Worm (Caenorhabditis elegans) whole organism, L1 larva: ENCODE data around the gene chil-26.

Experiments used
- C34B4.2 ChIP-seq: sonication (generic microtip); optimal IDR thresholded peaks from 2 replicates; lab custom pipeline; 2017; ENCODE audit warnings: mild to moderate bottlenecking, missing genetic modification characterization, missing compliant biosample characterization
- aha-1 ChIP-seq: fragments of 150-350 bp; optimal IDR thresholded peaks from 2 replicates; lab custom pipeline; 2014; ENCODE audit warnings: missing biosample characterization, missing genetic modification characterization
- ama-1 ChIP-seq: fragments of 150-350 bp; optimal IDR thresholded peaks from 2 replicates; lab custom pipeline; 2014
- blmp-1 ChIP-seq: fragments of 150-350 bp; optimal IDR thresholded peaks from 2 replicates; lab custom pipeline; 2014; ENCODE audit warnings: missing biosample characterization, missing genetic modification characterization
- ceh-63 ChIP-seq: fragments of 200-800 bp; sonication (Bioruptor generic); optimal IDR thresholded peaks from 2 replicates; lab custom pipeline; 2018; ENCODE audit warnings: mild to moderate bottlenecking, missing genetic modification characterization, missing compliant biosample characterization
- ceh-8 ChIP-seq: fragments of 200-800 bp; sonication (Bioruptor generic); optimal IDR thresholded peaks from 2 replicates; lab custom pipeline; 2018; ENCODE audit warnings: mild to moderate bottlenecking, missing genetic modification characterization, moderate library complexity, missing compliant biosample characterization
- ceh-88 ChIP-seq: fragments of 200-800 bp; sonication (Bioruptor generic); IDR thresholded peaks from 2 replicates; pipeline ENCODE4 v1.3.6; 2022; ENCODE audit warnings: missing genetic modification characterization, missing compliant biosample characterization
- ces-1 ChIP-seq: fragments of 150-350 bp; optimal IDR thresholded peaks from 2 replicates; lab custom pipeline; 2014; ENCODE audit warnings: missing biosample characterization, missing genetic modification reagents, missing genetic modification characterization
- efl-1 ChIP-seq, 4 experiments: fragments of 150-350 bp; optimal IDR thresholded peaks in 3 of 4; peaks in 1 of 4; 1 replicate in 1 of 4; 2 replicates in 3 of 4; lab custom pipeline; 2014; ENCODE audit warnings: missing biosample characterization in 2 of 4, missing genetic modification characterization in 2 of 4, missing genetic modification reagents in 2 of 4
- efl-3 ChIP-seq: fragments of 200-800 bp; sonication (Bioruptor generic); optimal IDR thresholded peaks from 2 replicates; lab custom pipeline; 2018; ENCODE audit warnings: mild to moderate bottlenecking, missing genetic modification characterization, missing compliant biosample characterization
- ets-5 ChIP-seq: fragments of 200-800 bp; sonication (Bioruptor generic); IDR thresholded peaks from 2 replicates; pipeline ENCODE4 v1.3.6; 2022; ENCODE audit warnings: missing genetic modification characterization, missing compliant biosample characterization
- fkh-10 ChIP-seq: sonication (generic microtip); optimal IDR thresholded peaks from 2 replicates; lab custom pipeline; 2017; ENCODE audit warnings: missing biosample characterization, missing genetic modification reagents, missing genetic modification characterization
- fos-1 ChIP-seq: fragments of 150-350 bp; optimal IDR thresholded peaks from 2 replicates; lab custom pipeline; 2014; ENCODE audit warnings: missing biosample characterization, missing genetic modification characterization
- isw-1 ChIP-seq: fragments of 200-800 bp; sonication (Bioruptor generic); IDR thresholded peaks from 2 replicates; pipeline ENCODE4 v1.3.6; 2022; ENCODE audit warnings: missing genetic modification characterization, missing compliant biosample characterization
- jun-1 ChIP-seq: fragments of 150-350 bp; optimal IDR thresholded peaks from 2 replicates; lab custom pipeline; 2014; ENCODE audit warnings: missing biosample characterization, missing genetic modification reagents, missing genetic modification characterization
- lin-14 ChIP-seq: fragments of 200-800 bp; sonication (Bioruptor generic); optimal IDR thresholded peaks from 2 replicates; lab custom pipeline; 2018; ENCODE audit warnings: mild to moderate bottlenecking, missing genetic modification characterization, moderate library complexity, missing compliant biosample characterization
- lin-15B ChIP-seq: fragments of 150-350 bp; sonication (generic microtip); optimal IDR thresholded peaks from 3 replicates; lab custom pipeline; 2014; ENCODE audit warnings: missing biosample characterization, missing genetic modification characterization
- lin-35 ChIP-seq, 2 experiments: fragments of 150-350 bp; optimal IDR thresholded peaks; 2 replicates each; lab custom pipeline; 2014; ENCODE audit warnings: missing biosample characterization in 2 of 2, missing genetic modification characterization in 2 of 2, missing genetic modification reagents in 2 of 2
- lin-39 ChIP-seq: fragments of 150-350 bp; optimal IDR thresholded peaks from 2 replicates; lab custom pipeline; 2014; ENCODE audit warnings: missing biosample characterization, missing genetic modification reagents, missing genetic modification characterization
- lsy-2 ChIP-seq, 2 experiments: fragments of 150-350 bp; optimal IDR thresholded peaks; 2 replicates each; lab custom pipeline; 2014; ENCODE audit warnings: missing biosample characterization in 2 of 2, missing genetic modification characterization in 2 of 2
- mef-2 ChIP-seq: fragments of 150-350 bp; optimal IDR thresholded peaks from 2 replicates; lab custom pipeline; 2014; ENCODE audit warnings: missing biosample characterization, missing genetic modification characterization
- nhr-11 ChIP-seq: fragments of 150-350 bp; optimal IDR thresholded peaks from 2 replicates; lab custom pipeline; 2014; ENCODE audit warnings: missing biosample characterization, missing genetic modification characterization
- nhr-19 ChIP-seq: fragments of 200-800 bp; sonication (Bioruptor generic); conservative IDR thresholded peaks from 2 replicates; pipeline ENCODE4 v1.3.6; 2022; ENCODE audit warnings: missing genetic modification characterization, missing compliant biosample characterization
- nhr-20 ChIP-seq: sonication (generic microtip); optimal IDR thresholded peaks from 2 replicates; lab custom pipeline; 2016; ENCODE audit warnings: mild to moderate bottlenecking, missing genetic modification characterization, missing compliant biosample characterization
- nhr-237 ChIP-seq: fragments of 150-350 bp; optimal IDR thresholded peaks from 2 replicates; lab custom pipeline; 2014; ENCODE audit warnings: missing biosample characterization, missing genetic modification characterization
- nhr-28 ChIP-seq: fragments of 150-350 bp; optimal IDR thresholded peaks from 2 replicates; lab custom pipeline; 2014; ENCODE audit warnings: missing biosample characterization, missing genetic modification characterization
- nhr-71 ChIP-seq: sonication (generic microtip); optimal IDR thresholded peaks from 2 replicates; lab custom pipeline; 2016; ENCODE audit warnings: mild to moderate bottlenecking, missing genetic modification characterization, moderate library complexity, missing compliant biosample characterization
- nhr-76 ChIP-seq: sonication (generic microtip); optimal IDR thresholded peaks from 2 replicates; lab custom pipeline; 2017; ENCODE audit warnings: missing biosample characterization, missing genetic modification characterization
- nhr-77 ChIP-seq: fragments of 150-350 bp; optimal IDR thresholded peaks from 2 replicates; lab custom pipeline; 2014; ENCODE audit warnings: missing biosample characterization, missing genetic modification characterization
- nhr-84 ChIP-seq: sonication (generic microtip); optimal IDR thresholded peaks from 2 replicates; lab custom pipeline; 2017; ENCODE audit warnings: missing biosample characterization, missing genetic modification characterization
- nhr-85 ChIP-seq: sonication (generic microtip); peaks from one replicate; lab custom pipeline; 2016; ENCODE audit warnings: missing genetic modification characterization, inconsistent platforms, missing compliant biosample characterization
- nhr-90 ChIP-seq: sonication (generic microtip); optimal IDR thresholded peaks from 2 replicates; lab custom pipeline; 2016; ENCODE audit warnings: mild to moderate bottlenecking, missing genetic modification characterization, missing compliant biosample characterization; ENCODE audit not compliant: poor library complexity
- pag-3 ChIP-seq: sonication (generic microtip); optimal IDR thresholded peaks from 2 replicates; lab custom pipeline; 2017; ENCODE audit warnings: missing genetic modification characterization, mild to moderate bottlenecking, missing compliant biosample characterization, antibody characterized with exemption, borderline replicate concordance; ENCODE audit not compliant: insufficient read depth
- pax-3 ChIP-seq: fragments of 200-800 bp; sonication (Bioruptor generic); optimal IDR thresholded peaks from 2 replicates; lab custom pipeline; 2018; ENCODE audit warnings: mild to moderate bottlenecking, missing genetic modification characterization, moderate library complexity, missing compliant biosample characterization
- pqm-1 ChIP-seq: sonication (generic microtip); optimal IDR thresholded peaks from 3 replicates; lab custom pipeline; 2017; ENCODE audit warnings: missing biosample characterization, missing genetic modification characterization
- rnt-1 ChIP-seq: sonication (generic microtip); optimal IDR thresholded peaks from 2 replicates; lab custom pipeline; 2016; ENCODE audit warnings: mild to moderate bottlenecking, missing genetic modification characterization, moderate library complexity, missing compliant biosample characterization
- skn-1 ChIP-seq: fragments of 150-350 bp; optimal IDR thresholded peaks from 2 replicates; lab custom pipeline; 2014; ENCODE audit warnings: missing biosample characterization, missing genetic modification characterization
- snu-23 ChIP-seq: sonication (generic microtip); optimal IDR thresholded peaks from 2 replicates; lab custom pipeline; 2016; ENCODE audit warnings: missing genetic modification characterization, missing compliant biosample characterization
- sox-4 ChIP-seq: sonication (generic microtip); optimal IDR thresholded peaks from 2 replicates; lab custom pipeline; 2016; ENCODE audit warnings: missing genetic modification characterization, missing compliant biosample characterization
- tbx-2 ChIP-seq: sonication (generic microtip); optimal IDR thresholded peaks from 2 replicates; lab custom pipeline; 2016; ENCODE audit warnings: missing genetic modification characterization, missing compliant biosample characterization
- tlp-1 ChIP-seq: fragments of 150-350 bp; optimal IDR thresholded peaks from 2 replicates; lab custom pipeline; 2014; ENCODE audit warnings: missing biosample characterization, missing genetic modification characterization
- unc-130 ChIP-seq: fragments of 150-350 bp; optimal IDR thresholded peaks from 2 replicates; lab custom pipeline; 2017; ENCODE audit warnings: missing biosample characterization, missing genetic modification characterization, inconsistent platforms
- xbp-1 ChIP-seq: sonication (generic microtip); optimal IDR thresholded peaks from 2 replicates; lab custom pipeline; 2016; ENCODE audit warnings: missing genetic modification characterization, missing compliant biosample characterization
- zag-1 ChIP-seq: fragments of 150-350 bp; optimal IDR thresholded peaks from 2 replicates; lab custom pipeline; 2014; ENCODE audit warnings: missing biosample characterization, missing genetic modification characterization
- zip-4 ChIP-seq: fragments of 200-800 bp; sonication (Bioruptor generic); optimal IDR thresholded peaks from 2 replicates; lab custom pipeline; 2018; ENCODE audit warnings: mild to moderate bottlenecking, missing genetic modification characterization, moderate library complexity, missing compliant biosample characterization
- ztf-11 ChIP-seq, 2 experiments: sonication (generic microtip); optimal IDR thresholded peaks; 2 replicates each; lab custom pipeline; 2016 to 2017; ENCODE audit warnings: missing genetic modification characterization in 2 of 2, missing biosample characterization in 1 of 2, missing compliant biosample characterization in 1 of 2
- ztf-4 ChIP-seq: fragments of 150-350 bp; optimal IDR thresholded peaks from 2 replicates; lab custom pipeline; 2014; ENCODE audit warnings: missing biosample characterization, missing genetic modification characterization

chil-26 gene

DNA sequence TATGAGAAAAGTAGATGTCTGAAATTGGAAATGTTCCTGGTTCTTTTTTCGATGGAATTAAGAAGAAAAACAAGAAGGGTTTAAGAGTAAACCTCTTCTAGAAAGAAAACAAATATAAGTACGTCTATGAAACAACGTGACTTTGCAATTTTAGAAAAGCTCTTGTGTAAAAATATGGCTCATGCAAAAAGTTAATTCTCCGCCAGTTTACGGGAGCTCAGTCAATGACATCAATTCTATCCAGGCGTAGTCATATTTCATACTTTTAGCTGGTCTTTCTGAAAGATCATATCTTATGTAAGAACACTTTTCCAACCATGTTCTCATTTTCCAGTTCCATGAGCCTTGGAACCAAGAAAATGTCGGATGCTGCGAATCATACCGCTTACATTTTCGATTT lies 15.1 kb downstream of the chil-26 start:
- no peak for TF ChIP-seq nhr-11 (tag; lab: Kevin White, UChicago)
- no peak for TF ChIP-seq ets-5 (GFP tag; lab: Robert Waterston, UW)
- no peak for TF ChIP-seq aha-1
- TF ChIP-seq pax-3 (tag; lab: Kevin White, UChicago): no peak
- TF ChIP-seq xbp-1 (tag; lab: Kevin White, UChicago): no peak
- no peak for TF ChIP-seq blmp-1
- no peak for TF ChIP-seq tlp-1 (tag; lab: Kevin White, UChicago)
- no peak for TF ChIP-seq lin-15B (tag; lab: Kevin White, UChicago)
- no peak for TF ChIP-seq ces-1
- TF ChIP-seq ztf-4 (tag; lab: Kevin White, UChicago): no peak
- no peak for TF ChIP-seq lin-39 (tag; lab: Kevin White, UChicago)
- TF ChIP-seq efl-3 (GFP tag; lab: Kevin White, UChicago): no peak
- TF ChIP-seq zip-4 (GFP tag; lab: Kevin White, UChicago): no peak

ce11 chrII:9490589-9490988 lies 15.7 kb downstream of the chil-26 start:
- peak; percentile 84 for TF ChIP-seq nhr-85
- peak; percentile 21; the same call in 1 of the 2 replicates for TF ChIP-seq nhr-19 (GFP tag; lab: Robert Waterston, UW)
- TF ChIP-seq fos-1: no peak
- TF ChIP-seq pag-3: no peak
- TF ChIP-seq lsy-2 (tag; optimal IDR thresholded peaks at IDR 0.05; lab: Kevin White, UChicago): peak in 1 of 2 experiments; percentile 24
- TF ChIP-seq lin-14: peak; percentile 39
- TF ChIP-seq nhr-20 (tag; lab: Kevin White, UChicago): peak; percentile 61
- TF ChIP-seq nhr-71 (tag; lab: Kevin White, UChicago): peak; percentile 54
- no peak for TF ChIP-seq skn-1 (tag; lab: Kevin White, UChicago)
- TF ChIP-seq nhr-28 (tag; lab: Kevin White, UChicago): no peak
- TF ChIP-seq, all 84 proteins: peak for 6

DNA sequence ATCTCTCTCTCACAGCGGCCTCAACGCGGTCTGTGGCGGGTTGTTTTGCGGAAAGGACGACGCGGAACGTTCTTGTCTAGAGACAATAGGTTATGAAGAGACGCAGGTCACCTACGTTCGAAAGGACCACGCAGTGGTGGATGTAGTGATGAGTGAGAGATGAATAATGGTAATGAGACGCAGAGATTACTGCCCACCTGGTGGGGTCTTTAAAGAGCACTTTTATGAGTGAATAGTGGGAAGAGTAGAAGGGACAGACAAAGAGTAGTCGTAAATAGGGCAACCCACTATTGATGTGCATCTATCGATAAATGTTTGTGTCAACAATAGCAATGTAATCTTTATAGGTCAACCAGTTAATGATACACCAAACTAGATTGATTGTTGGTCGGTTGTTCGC lies 16.2 kb downstream of the chil-26 start:
- no peak for TF ChIP-seq nhr-28 (tag; lab: Kevin White, UChicago)
- TF ChIP-seq zip-4 (GFP tag; lab: Kevin White, UChicago): no peak
- no peak for TF ChIP-seq ztf-4 (tag; lab: Kevin White, UChicago)
- TF ChIP-seq isw-1 (GFP tag; lab: Robert Waterston, UW): no peak
- TF ChIP-seq nhr-84 (tag; lab: Kevin White, UChicago): no peak
- TF ChIP-seq fkh-10 (GFP tag; lab: Kevin White, UChicago): no peak
- TF ChIP-seq pqm-1 (tag; lab: Kevin White, UChicago): no peak
- no peak for TF ChIP-seq zag-1 (tag; lab: Kevin White, UChicago)
- no peak for TF ChIP-seq ceh-8
- TF ChIP-seq nhr-90: no peak
- TF ChIP-seq snu-23: no peak
- TF ChIP-seq lin-35 (GFP tag; optimal IDR thresholded peaks at IDR 0.05; lab: Kevin White, UChicago): no peak
- TF ChIP-seq jun-1 (tag; lab: Kevin White, UChicago): no peak
- no peak for TF ChIP-seq nhr-85
- no peak for TF ChIP-seq ama-1 (lab: Kevin White, UChicago)
- TF ChIP-seq aha-1: no peak
- TF ChIP-seq skn-1 (tag; lab: Kevin White, UChicago): no peak

DNA sequence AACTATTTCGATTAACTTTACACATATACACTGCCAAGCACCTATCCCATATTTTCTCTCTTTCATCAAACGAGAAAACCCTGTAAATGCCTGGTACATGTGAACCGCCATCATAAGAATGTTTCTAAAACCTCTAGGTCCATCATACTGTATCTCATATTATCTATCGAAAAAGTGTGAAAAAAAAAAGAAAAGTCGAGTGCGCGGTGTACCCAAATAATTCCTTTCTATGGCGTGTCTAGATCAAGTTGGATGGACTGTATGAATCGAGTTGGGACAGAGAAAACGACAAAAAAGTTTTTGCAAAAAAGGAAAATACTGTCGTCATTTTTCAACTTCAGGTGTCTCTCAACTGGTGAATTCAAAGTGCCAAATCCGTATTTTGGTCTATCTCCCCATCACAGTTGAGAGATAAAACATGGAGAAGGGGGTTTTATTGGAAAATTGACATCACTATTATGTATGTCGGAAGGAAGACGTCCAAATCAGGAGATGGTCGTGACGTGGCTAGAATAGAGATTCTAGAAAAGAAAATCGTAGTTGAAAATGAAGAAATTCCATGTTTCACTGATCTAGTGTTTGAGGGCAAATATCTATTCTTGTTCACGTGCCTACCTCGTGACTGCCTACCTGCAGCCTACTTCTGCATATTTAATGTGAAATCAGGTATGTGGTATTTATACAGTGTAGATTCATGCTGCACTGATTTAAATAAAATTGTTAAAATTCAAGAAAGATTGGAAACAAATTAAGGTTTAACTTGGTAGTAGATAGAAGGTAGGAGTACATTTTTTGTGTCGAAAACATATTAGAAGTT lies 18.6 kb downstream of the chil-26 start:
- TF ChIP-seq zag-1 (tag; lab: Kevin White, UChicago) (no peak), ztf-11 (tag; optimal IDR thresholded peaks at IDR 0.05; lab: Kevin White, UChicago) (no peak), tbx-2 (tag; lab: Kevin White, UChicago) (no peak), sox-4 (tag; lab: Kevin White, UChicago) (no peak), mef-2 (no peak), nhr-77 (tag; lab: Kevin White, UChicago) (no peak), fkh-10 (GFP tag; lab: Kevin White, UChicago) (no peak), rnt-1 (tag; lab: Kevin White, UChicago) (no peak), ceh-63 (GFP tag; lab: Kevin White, UChicago) (no peak), nhr-76 (tag; lab: Kevin White, UChicago) (no peak), unc-130 (tag; lab: Kevin White, UChicago) (no peak), pqm-1 (tag; lab: Kevin White, UChicago) (no peak), lin-15B (tag; lab: Kevin White, UChicago) (no peak), tlp-1 (tag; lab: Kevin White, UChicago) (no peak), C34B4.2 (tag; lab: Kevin White, UChicago) (no peak), ceh-88 (GFP tag; lab: Robert Waterston, UW) (no peak), nhr-237 (tag; lab: Kevin White, UChicago) (no peak), efl-1 (optimal IDR thresholded peaks at IDR 0.05; lab: Kevin White, UChicago) (no peak), efl-1 (GFP tag; optimal IDR thresholded peaks at IDR 0.05 in 1 of 2; lab: Kevin White, UChicago) (no peak)
